Worm (Caenorhabditis elegans): ENCODE measurements around the gene C11G6.2.

DNA sequence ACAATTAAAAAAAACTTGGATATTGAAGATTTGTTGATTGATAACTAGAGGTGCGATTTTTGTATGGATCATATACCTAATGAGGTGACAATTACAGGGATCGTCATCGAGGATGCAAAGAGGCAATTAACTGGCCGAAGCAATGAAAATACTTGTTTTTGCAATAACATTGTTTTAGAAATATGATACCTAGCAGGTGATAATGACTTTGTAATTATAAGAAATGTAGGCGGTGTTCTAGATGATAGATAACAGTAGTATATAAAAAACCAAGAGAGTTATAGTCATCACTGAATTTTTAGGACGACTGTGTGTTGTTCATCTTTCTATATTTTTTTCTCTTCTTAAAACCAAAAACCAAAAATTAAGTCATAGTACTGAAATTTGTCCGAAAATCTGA, at the start of gene C11G6.2:
- no peak for TF ChIP-seq sma-9 (GFP tag; optimal IDR thresholded peaks at IDR 0.05)
- no peak for TF ChIP-seq sma-9 (tag; optimal IDR thresholded peaks at IDR 0.05)
- no peak for TF ChIP-seq ztf-11 (tag; optimal IDR thresholded peaks at IDR 0.05)
- no peak for TF ChIP-seq nhr-25 (tag; optimal IDR thresholded peaks at IDR 0.05)
- no peak for TF ChIP-seq lsy-2 (tag; optimal IDR thresholded peaks at IDR 0.05)
- no peak for TF ChIP-seq elt-3 (tag; optimal IDR thresholded peaks at IDR 0.05)
- no peak for TF ChIP-seq ZK546.5 (tag; optimal IDR thresholded peaks at IDR 0.05)
- TF ChIP-seq sem-4 (tag; optimal IDR thresholded peaks at IDR 0.05) = no peak
- TF ChIP-seq aly-2 (tag; optimal IDR thresholded peaks at IDR 0.05) = no peak
- TF ChIP-seq nhr-237 (tag; optimal IDR thresholded peaks at IDR 0.05) = no peak
- no peak for TF ChIP-seq fos-1 (tag; optimal IDR thresholded peaks at IDR 0.05)
